Worm (Caenorhabditis elegans): ENCODE results near the gene M163.5.

The M163.5 gene

ce11 chrX:14489945-14490344 lies 16.1 kb downstream of the M163.5 start, which contains the start of gene his-24:
Gene his-24 (plus strand): TSS chrX:14490094.
- TF ChIP-seq him-1 (tag; optimal IDR thresholded peaks at IDR 0.05) (no peak), W03F9.2 (tag; optimal IDR thresholded peaks at IDR 0.05) (no peak), dao-5 (tag; optimal IDR thresholded peaks at IDR 0.05) (no peak)

ce11 chrX:14490486-14490885 lies 16.6 kb downstream of the M163.5 start:
- no peak for TF ChIP-seq him-1 (tag; optimal IDR thresholded peaks at IDR 0.05)
- TF ChIP-seq dao-5 (tag; optimal IDR thresholded peaks at IDR 0.05), result no peak
- TF ChIP-seq W03F9.2 (tag; optimal IDR thresholded peaks at IDR 0.05), result no peak

ce11 chrX:14491103-14491502 lies 17.3 kb downstream of the M163.5 start:
- no peak for TF ChIP-seq W03F9.2 (tag; optimal IDR thresholded peaks at IDR 0.05)
- TF ChIP-seq dao-5 (tag; optimal IDR thresholded peaks at IDR 0.05), result no peak
- TF ChIP-seq him-1 (tag; optimal IDR thresholded peaks at IDR 0.05), result no peak

ce11 chrX:14492441-14492840 lies 18.6 kb downstream of the M163.5 start:
- TF ChIP-seq him-1 (tag; optimal IDR thresholded peaks at IDR 0.05) (no peak), W03F9.2 (tag; optimal IDR thresholded peaks at IDR 0.05) (no peak), dao-5 (tag; optimal IDR thresholded peaks at IDR 0.05) (no peak)

ce11 chrX:14495075-14495474 lies 21.2 kb downstream of the M163.5 start:
- TF ChIP-seq dao-5 (tag; optimal IDR thresholded peaks at IDR 0.05) (no peak), him-1 (tag; optimal IDR thresholded peaks at IDR 0.05) (no peak), W03F9.2 (tag; optimal IDR thresholded peaks at IDR 0.05) (no peak)

ce11 chrX:14495785-14496184 lies 21.9 kb downstream of the M163.5 start, which contains the start of gene ztf-14:
Gene ztf-14 (plus strand): TSS chrX:14496085.
- TF ChIP-seq W03F9.2 (tag; optimal IDR thresholded peaks at IDR 0.05) (no peak), dao-5 (tag; optimal IDR thresholded peaks at IDR 0.05) (no peak), him-1 (tag; optimal IDR thresholded peaks at IDR 0.05) (no peak)

- TF ChIP-seq W03F9.2 (tag; optimal IDR thresholded peaks at IDR 0.05), result no peak
- no peak for TF ChIP-seq dao-5 (tag; optimal IDR thresholded peaks at IDR 0.05)
- no peak for TF ChIP-seq him-1 (tag; optimal IDR thresholded peaks at IDR 0.05)
Measured at ce11 chrX:14496545-14496944, 22.7 kb downstream of the M163.5 start.

DNA sequence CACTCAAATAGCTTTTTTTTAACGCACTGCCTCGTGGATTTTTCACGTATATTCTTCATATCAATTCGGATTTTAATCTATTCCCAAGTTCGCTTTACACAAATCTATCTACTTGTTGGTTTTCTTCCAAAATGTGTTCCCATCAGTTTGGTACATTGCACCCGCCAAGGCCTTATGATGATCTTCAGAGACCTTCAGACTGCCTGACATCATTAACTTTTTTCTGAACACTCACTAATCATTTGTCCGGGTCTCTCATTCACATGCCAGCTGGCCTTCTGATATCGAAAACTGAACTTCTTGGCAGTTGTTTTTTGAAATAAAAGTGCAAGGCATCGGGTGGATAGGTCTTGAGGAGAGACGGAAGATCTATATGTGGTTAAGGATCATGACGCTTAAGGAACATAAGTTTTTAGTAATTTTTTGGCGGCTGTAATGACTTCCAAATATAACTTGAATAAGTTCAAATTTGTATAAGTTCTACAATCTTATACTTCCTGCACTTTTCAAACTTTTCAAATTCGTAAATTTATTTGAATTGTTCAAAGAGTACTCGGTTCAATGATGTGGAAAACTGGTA lies 26.1 kb downstream of the M163.5 start:
- TF ChIP-seq him-1 (tag; optimal IDR thresholded peaks at IDR 0.05) (no peak), dao-5 (tag; optimal IDR thresholded peaks at IDR 0.05) (no peak), W03F9.2 (tag; optimal IDR thresholded peaks at IDR 0.05) (no peak)

DNA sequence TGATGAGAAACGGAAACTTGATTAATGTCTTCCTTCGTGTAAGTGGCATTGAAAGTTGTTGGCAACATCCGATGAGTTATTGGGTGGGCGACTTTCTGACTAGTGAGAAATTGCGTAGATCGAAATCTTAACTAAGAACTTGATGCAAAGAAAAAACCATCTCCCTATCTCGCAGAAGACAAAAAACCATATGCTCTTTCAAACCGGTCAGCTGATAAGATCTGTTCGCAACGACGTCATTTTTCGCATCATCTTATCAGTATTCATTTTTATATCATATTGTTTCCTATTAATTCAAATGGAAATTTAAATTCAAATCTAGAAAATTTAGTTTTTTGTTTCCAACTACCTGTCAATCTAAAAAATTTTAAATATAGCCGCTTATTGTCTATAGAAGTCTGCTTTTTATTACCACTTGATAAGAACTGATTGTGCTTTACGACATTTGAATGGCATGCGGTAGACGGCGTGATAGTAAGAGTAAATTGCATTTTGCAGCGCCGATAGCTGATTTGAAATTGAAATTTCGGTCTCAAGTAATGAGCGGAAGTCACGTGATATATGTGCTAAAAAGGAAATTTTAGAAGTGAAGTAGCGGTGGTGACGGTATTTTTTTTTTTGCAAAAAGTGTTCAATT lies 26.7 kb downstream of the M163.5 start:
- TF ChIP-seq W03F9.2 (tag; optimal IDR thresholded peaks at IDR 0.05) (no peak), him-1 (tag; optimal IDR thresholded peaks at IDR 0.05) (no peak), dao-5 (tag; optimal IDR thresholded peaks at IDR 0.05) (no peak)

- TF ChIP-seq W03F9.2 (tag; optimal IDR thresholded peaks at IDR 0.05) (peak; percentile 50), him-1 (tag; optimal IDR thresholded peaks at IDR 0.05) (no peak)
Measured at ce11 chrX:14502116-14502587, 28.3 kb downstream of the M163.5 start.

DNA sequence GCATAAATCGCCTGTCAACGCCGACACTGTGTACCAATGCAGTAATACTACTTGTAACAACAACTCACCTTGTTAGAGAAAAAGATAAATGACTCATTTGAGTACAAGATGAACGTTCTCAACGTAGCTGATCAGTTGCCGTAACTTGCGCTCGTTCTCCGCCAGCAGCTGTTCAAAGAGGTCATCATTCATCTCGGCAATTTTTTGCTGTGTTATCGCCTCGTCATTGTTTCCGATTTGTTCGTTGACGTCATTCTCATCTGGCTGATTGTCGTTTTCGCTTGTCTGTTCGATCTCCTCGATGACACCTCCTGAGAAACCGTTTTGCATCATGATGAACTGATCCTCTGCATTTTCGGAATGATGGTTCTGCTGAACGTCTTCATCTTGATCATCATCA lies 29.4 kb downstream of the M163.5 start:
- TF ChIP-seq him-1 (tag; optimal IDR thresholded peaks at IDR 0.05) (no peak), dao-5 (tag; optimal IDR thresholded peaks at IDR 0.05) (no peak)

ce11 chrX:14503800-14504550 lies 30.1 kb downstream of the M163.5 start, which contains the start of gene M163.1:
Gene M163.1 (minus strand): TSS chrX:14503824.
- TF ChIP-seq W03F9.2 (tag; optimal IDR thresholded peaks at IDR 0.05) (no peak), him-1 (tag; optimal IDR thresholded peaks at IDR 0.05) (no peak), dao-5 (tag; optimal IDR thresholded peaks at IDR 0.05) (no peak)

- TF ChIP-seq W03F9.2 (tag; optimal IDR thresholded peaks at IDR 0.05) (no peak), dao-5 (tag; optimal IDR thresholded peaks at IDR 0.05) (no peak), him-1 (tag; optimal IDR thresholded peaks at IDR 0.05) (no peak)
Measured at ce11 chrX:14504551-14504902, 30.7 kb downstream of the M163.5 start.

All from whole organism, L4/young adult.